Worm (Caenorhabditis elegans): ENCODE data around the gene srv-28.

srv-28 gene

ce11 chrIV:6213403-6213802 lies 49.7 kb downstream of the srv-28 start, which contains the start of gene C49A9.5:
C49A9.5 (plus strand) TSS chrIV:6213673.
- TF ChIP-seq ceh-22 (tag; optimal IDR thresholded peaks at IDR 0.05) (no peak), T23F11.4 (GFP tag; optimal IDR thresholded peaks at IDR 0.05) (no peak), pat-9 (tag; optimal IDR thresholded peaks at IDR 0.05) (no peak), pqm-1 (tag; optimal IDR thresholded peaks at IDR 0.05) (no peak), Y22D7AL.16 (tag; optimal IDR thresholded peaks at IDR 0.05) (no peak), ceh-18 (tag; optimal IDR thresholded peaks at IDR 0.05) (no peak), pros-1 (tag; optimal IDR thresholded peaks at IDR 0.05) (no peak), dmd-4 (tag; optimal IDR thresholded peaks at IDR 0.05; ENCODE audit: borderline replicate concordance) (no peak), che-1 (tag; optimal IDR thresholded peaks at IDR 0.05) (no peak), elt-4 (tag; optimal IDR thresholded peaks at IDR 0.05) (no peak), pax-1 (tag; optimal IDR thresholded peaks at IDR 0.05) (no peak), dve-1 (tag; optimal IDR thresholded peaks at IDR 0.05) (no peak), npax-4 (tag; optimal IDR thresholded peaks at IDR 0.05) (no peak), unc-86 (tag; optimal IDR thresholded peaks at IDR 0.05) (no peak), fkh-10 (GFP tag; optimal IDR thresholded peaks at IDR 0.05) (no peak), C38D4.7 (GFP tag; optimal IDR thresholded peaks at IDR 0.05) (no peak), ets-4 (tag; optimal IDR thresholded peaks at IDR 0.05) (no peak), ahr-1 (tag; optimal IDR thresholded peaks at IDR 0.05) (no peak), ceh-19 (GFP tag; optimal IDR thresholded peaks at IDR 0.05) (no peak)
